Worm (Caenorhabditis elegans): ENCODE data around the gene F58B4.2.

The F58B4.2 gene

DNA sequence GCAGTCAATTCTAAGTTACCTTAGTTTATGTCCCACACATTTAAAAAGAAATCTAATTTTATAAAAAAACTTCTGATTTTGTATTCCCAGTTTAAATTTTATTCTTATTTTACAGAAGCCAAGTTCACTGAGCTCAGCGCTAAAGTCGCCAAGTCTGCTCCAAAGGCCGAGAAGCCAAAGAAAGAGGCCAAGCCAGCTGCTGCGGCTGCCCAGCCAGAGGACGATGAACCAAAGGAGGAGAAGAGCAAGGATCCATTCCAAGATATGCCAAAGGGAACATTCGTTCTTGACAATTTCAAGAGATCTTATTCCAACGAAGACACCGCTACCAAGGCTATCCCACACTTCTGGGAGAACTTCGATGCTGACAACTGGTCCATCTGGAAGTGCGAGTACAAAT, 48.6 kb upstream of the F58B4.2 start (continued):
- no peak for TF ChIP-seq aptf-2 (GFP tag; conservative IDR thresholded peaks at IDR 0.05)
- no peak for TF ChIP-seq dox-1 (GFP tag; IDR thresholded peaks at IDR 0.05)
- TF ChIP-seq hsf-1 (GFP tag; IDR thresholded peaks at IDR 0.05), result peak; percentile 46; the same call in 1 of the 2 replicates
- no peak for TF ChIP-seq F55B11.4 (tag; optimal IDR thresholded peaks at IDR 0.05; ENCODE audit: borderline replicate concordance, insufficient read depth)
- no peak for TF ChIP-seq ama-1 (optimal IDR thresholded peaks at IDR 0.05)
- no peak for TF ChIP-seq ama-1 (GFP tag; optimal IDR thresholded peaks at IDR 0.05)
- TF ChIP-seq ceh-58 (GFP tag; IDR thresholded peaks at IDR 0.05), result no peak
- TF ChIP-seq attf-6 (GFP tag; IDR thresholded peaks at IDR 0.05), result no peak
- peak; percentile 37 for TF ChIP-seq chd-7 (tag; optimal IDR thresholded peaks at IDR 0.05)
- TF ChIP-seq lin-40 (tag; optimal IDR thresholded peaks at IDR 0.05), result no peak
- TF ChIP-seq B0336.3 (GFP tag; IDR thresholded peaks at IDR 0.05), result 0 out of 2 replicates have a peak, but pooled peaks have one; percentile 53
- no peak for TF ChIP-seq tlf-1 (GFP tag; optimal IDR thresholded peaks at IDR 0.05)
- no peak for TF ChIP-seq F23B12.7 (tag; optimal IDR thresholded peaks at IDR 0.05; ENCODE audit: insufficient read depth)
- TF ChIP-seq pha-4 (tag; optimal IDR thresholded peaks at IDR 0.05), result no peak
- TF ChIP-seq zfh-2 (GFP tag; conservative IDR thresholded peaks at IDR 0.05), result peak; percentile 61
- TF ChIP-seq hmg-20 (GFP tag; IDR thresholded peaks at IDR 0.05), result 0 out of 2 replicates have a peak, but pooled peaks have one; percentile 27
- no peak for TF ChIP-seq snpc-3.4 (tag; optimal IDR thresholded peaks at IDR 0.05)
- no peak for TF ChIP-seq snpc-4 (GFP tag; optimal IDR thresholded peaks at IDR 0.05)
- TF ChIP-seq snpc-4 (tag; optimal IDR thresholded peaks at IDR 0.05), result peak in 1 of 4 experiments; percentile 54
- TF ChIP-seq K11D2.4 (GFP tag; IDR thresholded peaks at IDR 0.05), result no peak
- no peak for TF ChIP-seq atf-7 (tag; optimal IDR thresholded peaks at IDR 0.05)
- no peak for TF ChIP-seq nfya-1 (tag; optimal IDR thresholded peaks at IDR 0.05; ENCODE audit: borderline replicate concordance, insufficient read depth)
- TF ChIP-seq let-607 (tag; optimal IDR thresholded peaks at IDR 0.05), result no peak
- no peak for TF ChIP-seq zim-3 (tag; optimal IDR thresholded peaks at IDR 0.05)
- no peak for TF ChIP-seq akir-1 (GFP tag; optimal IDR thresholded peaks at IDR 0.05)
- 0 out of 2 replicates have a peak, but pooled peaks have one; percentile 23 for TF ChIP-seq nfyb-1 (GFP tag; IDR thresholded peaks at IDR 0.05)
- no peak; the same call in 1 of the 2 replicates for TF ChIP-seq hmg-1.2 (GFP tag; IDR thresholded peaks at IDR 0.05)
- TF ChIP-seq F22D6.2 (tag; optimal IDR thresholded peaks at IDR 0.05), result no peak
- no peak for TF ChIP-seq ztf-6 (GFP tag; IDR thresholded peaks at IDR 0.05)
- TF ChIP-seq T26A5.8 (tag; optimal IDR thresholded peaks at IDR 0.05), result no peak
- TF ChIP-seq dpff-1 (tag; optimal IDR thresholded peaks at IDR 0.05), result no peak
- no peak for TF ChIP-seq ceh-79 (tag; optimal IDR thresholded peaks at IDR 0.05)
- TF ChIP-seq fkh-3 (tag; optimal IDR thresholded peaks at IDR 0.05), result no peak
- no peak for TF ChIP-seq efl-1 (GFP tag; optimal IDR thresholded peaks at IDR 0.05)
- TF ChIP-seq C17E4.6 (GFP tag; IDR thresholded peaks at IDR 0.05), result no peak
- no peak for TF ChIP-seq somi-1 (GFP tag; optimal IDR thresholded peaks at IDR 0.05)
- TF ChIP-seq him-1 (tag; optimal IDR thresholded peaks at IDR 0.05), result no peak
- TF ChIP-seq ZK185.1 (tag; optimal IDR thresholded peaks at IDR 0.05; ENCODE audit: poor library complexity, severe bottlenecking), result no peak
- TF ChIP-seq D2030.7 (GFP tag; IDR thresholded peaks at IDR 0.05), result no peak
- 0 out of 2 replicates have a peak, but pooled peaks have one; percentile 21 for TF ChIP-seq lag-1 (GFP tag; IDR thresholded peaks at IDR 0.05)
- TF ChIP-seq let-526 (GFP tag; IDR thresholded peaks at IDR 0.05), result no peak
- peak; percentile 45; the same call in 1 of the 2 replicates for TF ChIP-seq madf-6 (GFP tag; IDR thresholded peaks at IDR 0.05)
- TF ChIP-seq madf-3 (GFP tag; IDR thresholded peaks at IDR 0.05), result peak; percentile 14; the same call in 1 of the 2 replicates
- no peak for TF ChIP-seq snpc-1.1 (tag; optimal IDR thresholded peaks at IDR 0.05; ENCODE audit: insufficient read depth)
